Worm (Caenorhabditis elegans) whole organism, L1 larva: ENCODE data around the gene nhr-115.
"Not testable (repeated sequence)": the region's sequence is repeated elsewhere in the genome, so short reads cannot be mapped to it uniquely, and the experiment has no call there.

Experiments used
- F16B12.6 ChIP-seq: fragments of 150-350 bp; optimal IDR thresholded peaks from 2 replicates; lab custom pipeline; 2014; ENCODE audit warnings: missing biosample characterization, missing genetic modification characterization
- Y116A8C.19 ChIP-seq: sonication (generic microtip); optimal IDR thresholded peaks from 2 replicates; lab custom pipeline; 2016; ENCODE audit warnings: missing compliant biosample characterization, missing genetic modification characterization, borderline replicate concordance
- aha-1 ChIP-seq: fragments of 150-350 bp; optimal IDR thresholded peaks from 2 replicates; lab custom pipeline; 2014; ENCODE audit warnings: missing biosample characterization, missing genetic modification characterization
- alr-1 ChIP-seq: fragments of 200-800 bp; sonication (Bioruptor generic); optimal IDR thresholded peaks from 2 replicates; lab custom pipeline; 2018; ENCODE audit warnings: borderline replicate concordance, mild to moderate bottlenecking, missing genetic modification characterization, missing compliant biosample characterization
- blmp-1 ChIP-seq: fragments of 150-350 bp; optimal IDR thresholded peaks from 2 replicates; lab custom pipeline; 2014; ENCODE audit warnings: missing biosample characterization, missing genetic modification characterization
- ceh-8 ChIP-seq: fragments of 200-800 bp; sonication (Bioruptor generic); optimal IDR thresholded peaks from 2 replicates; lab custom pipeline; 2018; ENCODE audit warnings: mild to moderate bottlenecking, missing genetic modification characterization, moderate library complexity, missing compliant biosample characterization
- dpl-1 ChIP-seq, 3 experiments: fragments of 150-350 bp in 2 of 3; sonication (generic microtip) in 1 of 3; optimal IDR thresholded peaks; 2 replicates each; lab custom pipeline; 2014 to 2017; ENCODE audit warnings: missing biosample characterization in 3 of 3, missing genetic modification characterization in 3 of 3, missing genetic modification reagents in 3 of 3
- efl-1 ChIP-seq, 4 experiments: fragments of 150-350 bp; optimal IDR thresholded peaks in 3 of 4; peaks in 1 of 4; 1 replicate in 1 of 4; 2 replicates in 3 of 4; lab custom pipeline; 2014; ENCODE audit warnings: missing biosample characterization in 2 of 4, missing genetic modification characterization in 2 of 4, missing genetic modification reagents in 2 of 4
- elt-2 ChIP-seq: sonication (generic microtip); optimal IDR thresholded peaks from 2 replicates; lab custom pipeline; 2016; ENCODE audit warnings: missing genetic modification characterization, mild to moderate bottlenecking, inconsistent platforms, missing compliant biosample characterization, missing genetic modification reagents
- elt-3 ChIP-seq, 6 experiments: fragments of 150-350 bp in 1 of 6; sonication (generic microtip); optimal IDR thresholded peaks; 2 replicates each; lab custom pipeline; 2017 to 2018; ENCODE audit warnings: missing biosample characterization in 6 of 6, missing genetic modification characterization in 6 of 6, inconsistent platforms in 1 of 6
- fkh-8 ChIP-seq: sonication (generic microtip); optimal IDR thresholded peaks from 2 replicates; lab custom pipeline; 2016; ENCODE audit warnings: mild to moderate bottlenecking, missing genetic modification characterization, missing compliant biosample characterization
- isw-1 ChIP-seq: fragments of 200-800 bp; sonication (Bioruptor generic); IDR thresholded peaks from 2 replicates; pipeline ENCODE4 v1.3.6; 2022; ENCODE audit warnings: missing genetic modification characterization, missing compliant biosample characterization
- lin-13 ChIP-seq: fragments of 150-350 bp; optimal IDR thresholded peaks from 2 replicates; lab custom pipeline; 2014; ENCODE audit warnings: missing biosample characterization, missing genetic modification reagents, missing genetic modification characterization
- mdl-1 ChIP-seq, 2 experiments: fragments of 150-350 bp; optimal IDR thresholded peaks; 2 replicates each; lab custom pipeline; 2014 to 2017; ENCODE audit warnings: missing biosample characterization in 2 of 2, missing genetic modification characterization in 2 of 2, inconsistent platforms in 1 of 2
- mef-2 ChIP-seq: fragments of 150-350 bp; optimal IDR thresholded peaks from 2 replicates; lab custom pipeline; 2014; ENCODE audit warnings: missing biosample characterization, missing genetic modification characterization
- mep-1 ChIP-seq: fragments of 150-350 bp; optimal IDR thresholded peaks from 2 replicates; lab custom pipeline; 2014; ENCODE audit warnings: missing biosample characterization, missing genetic modification characterization
- nhr-237 ChIP-seq: fragments of 150-350 bp; optimal IDR thresholded peaks from 2 replicates; lab custom pipeline; 2014; ENCODE audit warnings: missing biosample characterization, missing genetic modification characterization
- nhr-28 ChIP-seq: fragments of 150-350 bp; optimal IDR thresholded peaks from 2 replicates; lab custom pipeline; 2014; ENCODE audit warnings: missing biosample characterization, missing genetic modification characterization
- nhr-71 ChIP-seq: sonication (generic microtip); optimal IDR thresholded peaks from 2 replicates; lab custom pipeline; 2016; ENCODE audit warnings: mild to moderate bottlenecking, missing genetic modification characterization, moderate library complexity, missing compliant biosample characterization
- nhr-76 ChIP-seq: sonication (generic microtip); optimal IDR thresholded peaks from 2 replicates; lab custom pipeline; 2017; ENCODE audit warnings: missing biosample characterization, missing genetic modification characterization
- nhr-85 ChIP-seq: sonication (generic microtip); peaks from one replicate; lab custom pipeline; 2016; ENCODE audit warnings: missing genetic modification characterization, inconsistent platforms, missing compliant biosample characterization
- nhr-90 ChIP-seq: sonication (generic microtip); optimal IDR thresholded peaks from 2 replicates; lab custom pipeline; 2016; ENCODE audit warnings: mild to moderate bottlenecking, missing genetic modification characterization, missing compliant biosample characterization; ENCODE audit not compliant: poor library complexity
- pqm-1 ChIP-seq: sonication (generic microtip); optimal IDR thresholded peaks from 3 replicates; lab custom pipeline; 2017; ENCODE audit warnings: missing biosample characterization, missing genetic modification characterization
- sox-4 ChIP-seq: sonication (generic microtip); optimal IDR thresholded peaks from 2 replicates; lab custom pipeline; 2016; ENCODE audit warnings: missing genetic modification characterization, missing compliant biosample characterization
- tbx-2 ChIP-seq: sonication (generic microtip); optimal IDR thresholded peaks from 2 replicates; lab custom pipeline; 2016; ENCODE audit warnings: missing genetic modification characterization, missing compliant biosample characterization
- vab-15 ChIP-seq: sonication (generic microtip); optimal IDR thresholded peaks from 2 replicates; lab custom pipeline; 2017; ENCODE audit warnings: missing genotype, mild to moderate bottlenecking, missing genetic modification characterization, missing compliant biosample characterization

Gene nhr-115

DNA sequence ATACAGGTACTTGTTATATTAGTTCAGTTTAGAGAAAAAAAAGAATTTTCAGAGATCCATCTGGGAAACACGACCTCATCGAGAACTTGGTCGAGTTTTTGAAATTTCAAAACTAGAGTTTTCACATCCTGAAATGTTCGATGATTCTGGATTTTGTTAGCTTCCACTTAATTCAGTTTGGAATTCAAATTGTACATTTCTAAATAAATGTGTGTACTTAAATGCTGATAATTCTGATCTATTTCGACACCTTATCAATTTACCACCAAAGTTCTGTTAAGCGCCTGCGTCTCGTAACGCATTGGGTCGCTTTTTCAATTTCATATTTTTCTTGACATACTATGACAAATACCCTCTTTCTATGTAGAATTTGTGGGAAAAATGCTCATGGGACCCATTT, 2.2 kb downstream of the nhr-115 start, which contains the start of gene nhr-226:
Gene nhr-226 (plus strand): TSS at position 301 of the 400 bp plus-strand sequence.
- TF ChIP-seq elt-3 (tag; optimal IDR thresholded peaks at IDR 0.05; lab: Kevin White, UChicago) (no peak), nhr-28 (tag; lab: Kevin White, UChicago) (no peak), nhr-90 (tag; lab: Kevin White, UChicago) (no peak), alr-1 (no peak), blmp-1 (tag; lab: Kevin White, UChicago) (no peak), nhr-237 (tag; lab: Kevin White, UChicago) (no peak), mep-1 (tag; lab: Kevin White, UChicago) (no peak), ceh-8 (GFP tag; lab: Kevin White, UChicago) (no peak), efl-1 (optimal IDR thresholded peaks at IDR 0.05; lab: Kevin White, UChicago) (no peak), efl-1 (GFP tag; optimal IDR thresholded peaks at IDR 0.05 in 1 of 2; lab: Kevin White, UChicago) (no peak), F16B12.6 (tag; lab: Kevin White, UChicago) (no peak), dpl-1 (GFP tag; optimal IDR thresholded peaks at IDR 0.05; lab: Kevin White, UChicago) (no peak)

DNA sequence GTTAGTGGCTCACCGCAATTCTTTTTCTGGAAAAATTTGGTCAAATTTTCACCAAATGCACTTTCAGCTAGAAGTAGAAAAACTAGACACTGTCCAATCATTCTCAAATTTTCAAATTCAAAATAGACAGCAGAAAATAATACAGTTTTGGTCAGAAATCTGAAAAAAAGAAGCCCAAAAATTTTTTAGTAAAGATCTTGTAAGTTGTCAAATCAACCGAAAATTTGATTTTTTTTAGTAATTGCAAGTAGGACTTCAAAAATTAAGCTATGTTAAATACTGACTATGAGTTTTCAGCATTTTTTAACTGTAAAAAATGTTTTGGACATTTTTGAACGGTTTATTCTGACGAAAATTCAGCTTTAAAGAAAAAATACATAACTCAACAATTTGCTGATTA, 8.6 kb downstream of the nhr-115 start, which contains the start of gene Y19D10B.8:
Gene Y19D10B.8 (minus strand): TSS at position 101 of the 400 bp plus-strand sequence.
- TF ChIP-seq efl-1 (optimal IDR thresholded peaks at IDR 0.05; lab: Kevin White, UChicago) (no peak), efl-1 (GFP tag; optimal IDR thresholded peaks at IDR 0.05 in 1 of 2; lab: Kevin White, UChicago) (no peak), alr-1 (no peak), aha-1 (no peak), vab-15 (tag; lab: Kevin White, UChicago) (no peak), isw-1 (no peak), dpl-1 (GFP tag; optimal IDR thresholded peaks at IDR 0.05; lab: Kevin White, UChicago) (no peak), sox-4 (no peak), nhr-85 (tag; lab: Kevin White, UChicago) (no peak), fkh-8 (tag; lab: Kevin White, UChicago) (no peak)
- TF ChIP-seq, all 84 proteins: peak for 0

DNA sequence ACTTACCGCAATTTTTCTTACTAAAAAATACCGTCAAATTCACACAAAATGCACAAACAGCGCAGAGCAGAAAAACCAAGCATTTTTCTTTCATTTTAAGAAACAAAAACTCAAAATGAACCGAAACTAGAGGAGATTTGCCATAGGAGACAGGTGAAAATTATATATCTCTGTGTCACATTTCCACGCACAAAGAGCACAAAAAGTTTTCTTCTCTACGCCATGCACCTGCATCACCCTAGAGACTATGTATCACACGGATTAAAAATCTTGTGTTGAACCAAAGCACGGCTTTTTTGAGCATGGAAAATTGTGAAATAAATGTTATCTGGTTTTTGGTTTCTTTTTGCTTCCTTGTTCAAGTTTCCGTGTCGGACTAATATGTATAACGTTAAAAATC, 11.4 kb downstream of the nhr-115 start, which contains the start of gene irld-15:
Gene irld-15 (minus strand): TSS at position 101 of the 400 bp plus-strand sequence.
- no peak for TF ChIP-seq alr-1
- TF ChIP-seq tbx-2 (tag; lab: Kevin White, UChicago) = no peak
- peak; percentile 1 for TF ChIP-seq fkh-8 (tag; lab: Kevin White, UChicago)
- TF ChIP-seq nhr-71 (tag; lab: Kevin White, UChicago) = no peak

DNA sequence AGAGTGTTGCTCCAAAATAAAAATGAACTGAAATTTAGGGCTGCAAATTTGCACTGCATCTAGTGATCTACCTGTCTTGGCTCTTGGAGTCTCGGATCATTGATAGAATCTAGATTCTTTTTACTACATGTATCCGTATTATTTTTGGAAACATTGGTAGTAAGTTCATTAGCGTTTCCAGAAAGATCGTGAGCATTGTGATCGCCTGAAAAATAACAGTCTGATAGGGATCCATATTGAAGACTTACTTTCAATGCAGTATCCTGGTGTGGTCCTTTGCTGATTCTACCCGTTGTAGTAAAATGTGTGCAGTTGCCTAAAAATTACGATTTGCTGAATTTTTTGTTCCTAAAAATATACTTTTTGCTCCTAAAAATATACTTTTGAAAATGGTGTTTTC, 14.0 kb downstream of the nhr-115 start:
- no peak for TF ChIP-seq lin-13 (GFP tag; lab: Kevin White, UChicago)
- TF ChIP-seq nhr-76 = no peak
- no peak for TF ChIP-seq efl-1 (optimal IDR thresholded peaks at IDR 0.05; lab: Kevin White, UChicago)
- peak in 1 of 2 experiments; percentile 91 for TF ChIP-seq efl-1 (GFP tag; optimal IDR thresholded peaks at IDR 0.05 in 1 of 2; lab: Kevin White, UChicago)
- TF ChIP-seq, all 84 proteins: peak for 1

DNA sequence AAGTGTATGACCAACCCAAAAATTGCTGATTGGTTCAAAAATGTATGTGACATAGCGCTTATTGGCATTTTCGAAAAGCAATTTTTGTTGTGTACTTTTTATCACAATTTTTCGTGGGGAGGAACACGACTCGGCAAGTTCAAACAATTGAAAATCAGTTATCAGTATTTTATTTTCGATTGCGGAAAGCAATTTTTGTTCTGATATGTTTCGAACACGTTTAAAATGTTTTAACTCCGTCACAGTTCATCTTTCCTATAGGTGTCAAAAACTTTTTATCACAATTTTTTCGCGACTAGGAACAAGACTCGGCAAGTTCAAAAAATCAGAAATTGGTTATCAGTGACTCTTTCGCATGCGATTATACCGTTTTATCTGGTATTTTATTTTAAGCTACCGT, 15.9 kb downstream of the nhr-115 start:
- TF ChIP-seq lin-13 (GFP tag; lab: Kevin White, UChicago) = no peak
- TF ChIP-seq elt-2 (tag; lab: Kevin White, UChicago) = peak; percentile 29
- TF ChIP-seq pqm-1 (tag; lab: Kevin White, UChicago) = no peak

DNA sequence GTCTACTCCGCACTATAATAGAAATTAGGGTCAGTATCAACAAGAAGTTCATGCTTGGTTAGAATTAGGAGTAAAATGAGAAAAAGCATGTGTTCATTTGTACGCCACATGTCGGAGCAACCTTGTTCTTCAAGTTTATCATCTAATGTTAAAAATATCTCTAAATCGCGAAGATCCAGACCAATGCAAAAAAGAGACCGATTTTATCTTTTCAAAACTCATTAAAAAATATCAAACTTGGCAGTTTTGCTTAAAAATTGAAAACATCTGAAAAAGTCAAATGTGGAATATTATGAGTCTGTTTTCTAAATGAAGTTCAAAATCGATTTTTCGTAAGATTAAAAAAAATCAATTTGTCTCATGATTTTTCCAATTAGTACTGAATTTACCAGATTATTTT, 28.7 kb downstream of the nhr-115 start, which contains the start of gene Y19D10B.6:
Gene Y19D10B.6 (minus strand): TSS at position 101 of the 400 bp plus-strand sequence.
- TF ChIP-seq mdl-1 (tag; optimal IDR thresholded peaks at IDR 0.05; lab: Kevin White, UChicago); elt-3 (tag; optimal IDR thresholded peaks at IDR 0.05; lab: Kevin White, UChicago); F16B12.6 (tag; lab: Kevin White, UChicago): not testable (repeated sequence)
- TF ChIP-seq, all 84 proteins: peak for 0; not testable (repeated sequence) for 84

ce11 chrV:2322466-2322865, 30.1 kb downstream of the nhr-115 start, which contains the start of gene pud-1.2:
Gene pud-1.2 (minus strand): TSS chrV:2322566.
- TF ChIP-seq Y116A8C.19, mef-2, pqm-1 (tag; lab: Kevin White, UChicago): not testable (repeated sequence)
